Worm (Caenorhabditis elegans) whole organism, young adult: ENCODE results near the gene let-756.

Experiments used
- B0336.3 ChIP-seq: fragments of 200-800 bp; sonication (Bioruptor generic); IDR thresholded peaks from 2 replicates; pipeline ENCODE4 v1.3.6; 2022; ENCODE audit warnings: missing genetic modification characterization, missing compliant biosample characterization
- C06A6.2 ChIP-seq: fragments of 200-800 bp; sonication (Bioruptor generic); conservative IDR thresholded peaks from 2 replicates; pipeline ENCODE4 v1.3.6; 2022; ENCODE audit warnings: missing genetic modification characterization, missing compliant biosample characterization
- D2030.7 ChIP-seq: fragments of 200-800 bp; sonication (Bioruptor generic); IDR thresholded peaks from 2 replicates; pipeline ENCODE4 v1.3.6; 2022; ENCODE audit warnings: missing genetic modification reagents, missing genetic modification characterization, missing compliant biosample characterization
- F49E8.2 ChIP-seq: sonication (generic microtip); optimal IDR thresholded peaks from 3 replicates; lab custom pipeline; 2017; ENCODE audit warnings: missing genetic modification characterization, mild to moderate bottlenecking, missing compliant biosample characterization, antibody characterized with exemption, moderate library complexity; ENCODE audit not compliant: insufficient read depth
- F52B5.7 ChIP-seq: sonication (generic microtip); optimal IDR thresholded peaks from 2 replicates; lab custom pipeline; 2016; ENCODE audit warnings: mild to moderate bottlenecking, missing genetic modification characterization, missing compliant biosample characterization
- F55B11.4 ChIP-seq: sonication (generic microtip); optimal IDR thresholded peaks from 2 replicates; lab custom pipeline; 2016; ENCODE audit warnings: missing compliant biosample characterization, missing genetic modification characterization, borderline replicate concordance; ENCODE audit not compliant: insufficient read depth
- F57A8.1 ChIP-seq: fragments of 200-800 bp; sonication (Bioruptor generic); optimal IDR thresholded peaks from 2 replicates; lab custom pipeline; 2018; ENCODE audit warnings: mild to moderate bottlenecking, missing genetic modification characterization, moderate library complexity, missing compliant biosample characterization
- K11D2.4 ChIP-seq: fragments of 200-800 bp; sonication (Bioruptor generic); IDR thresholded peaks from 2 replicates; pipeline ENCODE4 v1.3.6; 2022; ENCODE audit warnings: missing genetic modification reagents, missing genetic modification characterization, missing compliant biosample characterization
- Y53F4B.3 ChIP-seq: fragments of 200-800 bp; sonication (Bioruptor generic); IDR thresholded peaks from 2 replicates; pipeline ENCODE4 v1.3.6; 2022; ENCODE audit warnings: missing genetic modification reagents, missing genetic modification characterization, missing compliant biosample characterization
- Y53G8AR.9 ChIP-seq: fragments of 200-800 bp; sonication (Bioruptor generic); conservative IDR thresholded peaks from 2 replicates; pipeline ENCODE4 v1.3.6; 2022; ENCODE audit warnings: missing genetic modification reagents, missing genetic modification characterization, missing compliant biosample characterization
- Y56A3A.18 ChIP-seq: fragments of 200-800 bp; sonication (Bioruptor generic); IDR thresholded peaks from 2 replicates; pipeline ENCODE4 v1.3.6; 2022; ENCODE audit warnings: missing genetic modification reagents, missing genetic modification characterization, missing compliant biosample characterization
- ZK185.1 ChIP-seq: sonication (generic microtip); optimal IDR thresholded peaks from 2 replicates; lab custom pipeline; 2016; ENCODE audit warnings: mild to moderate bottlenecking, missing genetic modification characterization, missing compliant biosample characterization; ENCODE audit not compliant: poor library complexity, severe bottlenecking
- akir-1 ChIP-seq: fragments of 200-800 bp; sonication (Bioruptor generic); optimal IDR thresholded peaks from 2 replicates; lab custom pipeline; 2018; ENCODE audit warnings: mild to moderate bottlenecking, missing genetic modification characterization, moderate library complexity, missing compliant biosample characterization
- atf-7 ChIP-seq: sonication (generic microtip); optimal IDR thresholded peaks from 2 replicates; lab custom pipeline; 2017; ENCODE audit warnings: mild to moderate bottlenecking, missing genetic modification characterization, missing compliant biosample characterization
- attf-5 ChIP-seq: fragments of 200-800 bp; sonication (Bioruptor generic); optimal IDR thresholded peaks from 2 replicates; lab custom pipeline; 2018; ENCODE audit warnings: mild to moderate bottlenecking, missing genetic modification characterization, missing compliant biosample characterization
- bed-2 ChIP-seq: fragments of 200-800 bp; sonication (Bioruptor generic); IDR thresholded peaks from 2 replicates; pipeline ENCODE4 v1.3.6; 2022; ENCODE audit warnings: missing genetic modification reagents, missing genetic modification characterization, missing compliant biosample characterization
- ccch-3 ChIP-seq: fragments of 200-800 bp; sonication (Bioruptor generic); optimal IDR thresholded peaks from 2 replicates; lab custom pipeline; 2018; ENCODE audit warnings: mild to moderate bottlenecking, missing genetic modification characterization, missing compliant biosample characterization
- cebp-1 ChIP-seq, 2 experiments: fragments of 200-800 bp in 1 of 2; sonication (Bioruptor generic) in 1 of 2; sonication (generic microtip) in 1 of 2; IDR thresholded peaks in 1 of 2; optimal IDR thresholded peaks in 1 of 2; 2 replicates each; pipeline versions ENCODE4 v1.3.6 to Lab custom; 2017 to 2022; ENCODE audit warnings: missing compliant biosample characterization in 2 of 2, missing genetic modification characterization in 2 of 2, mild to moderate bottlenecking in 1 of 2, missing genetic modification reagents in 1 of 2, moderate library complexity in 1 of 2
- ceh-100 ChIP-seq: fragments of 200-800 bp; sonication (Bioruptor generic); IDR thresholded peaks from 2 replicates; pipeline ENCODE4 v1.3.6; 2022; ENCODE audit warnings: missing genetic modification reagents, missing genetic modification characterization, missing compliant biosample characterization
- ceh-27 ChIP-seq: fragments of 200-800 bp; sonication (Bioruptor generic); optimal IDR thresholded peaks from 2 replicates; lab custom pipeline; 2018; ENCODE audit warnings: mild to moderate bottlenecking, missing genetic modification characterization, moderate library complexity, missing compliant biosample characterization
- ceh-58 ChIP-seq: fragments of 200-800 bp; sonication (Bioruptor generic); IDR thresholded peaks from 2 replicates; pipeline ENCODE4 v1.3.6; 2022; ENCODE audit warnings: missing genetic modification characterization, missing compliant biosample characterization
- dpl-1 ChIP-seq: fragments of 150-350 bp; optimal IDR thresholded peaks from 2 replicates; lab custom pipeline; 2014; ENCODE audit warnings: missing biosample characterization, missing genetic modification reagents, missing genetic modification characterization
- efl-1 ChIP-seq: fragments of 150-350 bp; optimal IDR thresholded peaks from 2 replicates; lab custom pipeline; 2014; ENCODE audit warnings: missing biosample characterization, missing genetic modification reagents, missing genetic modification characterization
- egl-44 ChIP-seq: fragments of 200-800 bp; sonication (Bioruptor generic); IDR thresholded peaks from 2 replicates; pipeline ENCODE4 v1.3.6; 2022; ENCODE audit warnings: missing genetic modification reagents, missing genetic modification characterization, missing compliant biosample characterization
- ets-4 ChIP-seq: fragments of 200-800 bp; sonication (Bioruptor generic); optimal IDR thresholded peaks from 2 replicates; lab custom pipeline; 2018; ENCODE audit warnings: mild to moderate bottlenecking, missing genetic modification characterization, missing compliant biosample characterization
- fkh-3 ChIP-seq: sonication (generic microtip); optimal IDR thresholded peaks from 2 replicates; lab custom pipeline; 2016; ENCODE audit warnings: mild to moderate bottlenecking, missing genetic modification characterization, missing compliant biosample characterization
- hmg-1.2 ChIP-seq: fragments of 200-800 bp; sonication (Bioruptor generic); IDR thresholded peaks from 2 replicates; pipeline ENCODE4 v1.3.6; 2022; ENCODE audit warnings: missing genetic modification reagents, missing genetic modification characterization, missing compliant biosample characterization
- hmg-20 ChIP-seq: fragments of 200-800 bp; sonication (Bioruptor generic); IDR thresholded peaks from 2 replicates; pipeline ENCODE4 v1.3.6; 2022; ENCODE audit warnings: missing genetic modification reagents, missing genetic modification characterization, missing compliant biosample characterization
- lin-54 ChIP-seq: fragments of 200-800 bp; sonication (Bioruptor generic); optimal IDR thresholded peaks from 2 replicates; lab custom pipeline; 2018; ENCODE audit warnings: mild to moderate bottlenecking, missing genetic modification characterization, missing compliant biosample characterization
- madf-3 ChIP-seq: fragments of 200-800 bp; sonication (Bioruptor generic); IDR thresholded peaks from 2 replicates; pipeline ENCODE4 v1.3.6; 2022; ENCODE audit warnings: missing genetic modification reagents, missing genetic modification characterization, missing compliant biosample characterization
- mcd-1 ChIP-seq: fragments of 200-800 bp; sonication (Bioruptor generic); IDR thresholded peaks from 2 replicates; pipeline ENCODE4 v1.3.6; 2022; ENCODE audit warnings: missing genetic modification reagents, missing genetic modification characterization, missing compliant biosample characterization
- nhr-90 ChIP-seq: sonication (generic microtip); optimal IDR thresholded peaks from 2 replicates; lab custom pipeline; 2016; ENCODE audit warnings: missing genotype, mild to moderate bottlenecking, missing genetic modification characterization, missing compliant biosample characterization
- pha-4 ChIP-seq: fragments of 150-350 bp; sonication (generic microtip); optimal IDR thresholded peaks from 2 replicates; lab custom pipeline; 2014; ENCODE audit warnings: missing biosample characterization, missing genetic modification reagents, missing genetic modification characterization
- rec-8 ChIP-seq, 2 experiments: sonication (generic microtip); optimal IDR thresholded peaks; 2 replicates each; lab custom pipeline; 2016; ENCODE audit warnings: mild to moderate bottlenecking in 2 of 2, missing genetic modification characterization in 2 of 2, missing genetic modification reagents in 2 of 2, missing genotype in 2 of 2, missing biosample characterization in 1 of 2, missing compliant biosample characterization in 1 of 2, moderate library complexity in 1 of 2
- repo-1 ChIP-seq: sonication (generic microtip); optimal IDR thresholded peaks from 2 replicates; lab custom pipeline; 2017; ENCODE audit warnings: mild to moderate bottlenecking, missing genetic modification characterization, missing compliant biosample characterization
- sdz-38 ChIP-seq: sonication (generic microtip); optimal IDR thresholded peaks from 2 replicates; lab custom pipeline; 2016; ENCODE audit warnings: missing genotype, missing genetic modification characterization, missing compliant biosample characterization
- snpc-1.3 ChIP-seq: sonication (generic microtip); optimal IDR thresholded peaks from 2 replicates; lab custom pipeline; 2017; ENCODE audit warnings: missing genetic modification characterization, mild to moderate bottlenecking, missing compliant biosample characterization, antibody characterized with exemption, moderate library complexity, missing genotype, missing genetic modification reagents; ENCODE audit not compliant: insufficient read depth
- sptf-2 ChIP-seq: fragments of 200-800 bp; sonication (Bioruptor generic); optimal IDR thresholded peaks from 2 replicates; lab custom pipeline; 2018; ENCODE audit warnings: mild to moderate bottlenecking, missing genetic modification characterization, missing compliant biosample characterization
- unc-130 ChIP-seq: sonication (generic microtip); optimal IDR thresholded peaks from 2 replicates; lab custom pipeline; 2016; ENCODE audit warnings: missing genetic modification reagents, missing genetic modification characterization, missing compliant biosample characterization
- unc-62 ChIP-seq: fragments of 150-350 bp; optimal IDR thresholded peaks from 2 replicates; lab custom pipeline; 2014; ENCODE audit warnings: missing biosample characterization, missing genetic modification reagents, missing genetic modification characterization
- xnd-1 ChIP-seq: sonication (generic microtip); optimal IDR thresholded peaks from 2 replicates; lab custom pipeline; 2016; ENCODE audit warnings: missing genotype, missing genetic modification reagents, missing genetic modification characterization, missing compliant biosample characterization
- zim-3 ChIP-seq: sonication (generic microtip); optimal IDR thresholded peaks from 2 replicates; lab custom pipeline; 2017; ENCODE audit warnings: mild to moderate bottlenecking, missing genetic modification characterization, moderate library complexity, missing compliant biosample characterization
- ztf-18 ChIP-seq: sonication (generic microtip); optimal IDR thresholded peaks from 2 replicates; lab custom pipeline; 2016; ENCODE audit warnings: missing genotype, mild to moderate bottlenecking, missing genetic modification characterization, missing compliant biosample characterization
- ztf-28 ChIP-seq: fragments of 200-800 bp; sonication (Bioruptor generic); IDR thresholded peaks from 2 replicates; pipeline ENCODE4 v1.3.6; 2022; ENCODE audit warnings: missing genetic modification reagents, missing genetic modification characterization, missing compliant biosample characterization
- ztf-6 ChIP-seq: fragments of 200-800 bp; sonication (Bioruptor generic); IDR thresholded peaks from 2 replicates; pipeline ENCODE4 v1.3.6; 2022; ENCODE audit warnings: missing genetic modification reagents, missing genetic modification characterization, missing compliant biosample characterization

let-756 gene

DNA sequence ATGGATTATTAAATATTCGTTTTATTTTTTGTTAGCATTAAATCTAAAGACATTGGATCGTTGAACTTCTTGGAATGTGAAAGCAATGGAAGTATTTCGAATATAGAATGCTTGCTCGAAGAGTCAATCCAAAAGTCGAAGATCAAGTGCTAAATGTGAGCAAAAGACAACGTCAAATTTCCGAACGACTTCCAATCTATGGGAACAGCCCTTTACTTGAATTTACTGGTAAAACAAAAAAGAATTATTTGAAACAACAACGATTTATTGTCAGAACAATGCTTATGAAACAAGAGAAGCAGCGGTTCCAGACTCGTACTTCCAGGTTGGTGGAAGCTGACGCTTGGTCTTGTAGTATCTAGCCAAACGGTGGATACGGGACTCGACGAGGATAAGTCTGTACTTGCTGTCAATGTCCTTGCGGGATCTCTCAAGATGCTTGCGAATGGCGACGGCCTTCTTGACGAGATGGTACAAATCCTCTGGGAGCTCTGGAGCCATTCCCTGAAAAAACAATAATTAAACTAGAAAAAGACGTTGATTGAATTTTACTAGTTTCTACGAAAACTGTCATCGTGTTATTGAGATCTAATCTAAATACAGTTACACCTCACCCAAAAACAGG, 33.0 kb upstream of the let-756 start (continued):
- TF ChIP-seq hmg-20 (GFP tag; lab: Robert Waterston, UW): no peak; the same call in 1 of the 2 replicates
- no peak for TF ChIP-seq ets-4
- TF ChIP-seq unc-62 (GFP tag; lab: Kevin White, UChicago): no peak
- TF ChIP-seq ZK185.1: peak; percentile 53
- peak; percentile 45 for TF ChIP-seq mcd-1 (GFP tag; lab: Robert Waterston, UW)
- no peak for TF ChIP-seq dpl-1 (GFP tag; lab: Kevin White, UChicago)
- peak; percentile 73 for TF ChIP-seq lin-54 (GFP tag; lab: Kevin White, UChicago)
- peak; percentile 15 for TF ChIP-seq egl-44
- TF ChIP-seq F55B11.4 (tag; lab: Kevin White, UChicago): no peak
- 0 out of 2 replicates have a peak, but pooled peaks have one; percentile 36 for TF ChIP-seq K11D2.4 (GFP tag; lab: Robert Waterston, UW)
- TF ChIP-seq unc-130 (GFP tag; lab: Kevin White, UChicago): peak; percentile 82
- TF ChIP-seq cebp-1 (GFP tag; IDR thresholded peaks at IDR 0.05; lab: Robert Waterston, UW): no peak
- TF ChIP-seq cebp-1 (tag; optimal IDR thresholded peaks at IDR 0.05; lab: Kevin White, UChicago): peak; percentile 65
- peak; percentile 29 for TF ChIP-seq zim-3 (tag; lab: Kevin White, UChicago)
- TF ChIP-seq bed-2 (GFP tag; lab: Robert Waterston, UW): no peak
- peak; percentile 97 for TF ChIP-seq F49E8.2
- TF ChIP-seq madf-3 (GFP tag; lab: Robert Waterston, UW): peak; percentile 63
- no peak for TF ChIP-seq ccch-3 (GFP tag; lab: Kevin White, UChicago)

DNA sequence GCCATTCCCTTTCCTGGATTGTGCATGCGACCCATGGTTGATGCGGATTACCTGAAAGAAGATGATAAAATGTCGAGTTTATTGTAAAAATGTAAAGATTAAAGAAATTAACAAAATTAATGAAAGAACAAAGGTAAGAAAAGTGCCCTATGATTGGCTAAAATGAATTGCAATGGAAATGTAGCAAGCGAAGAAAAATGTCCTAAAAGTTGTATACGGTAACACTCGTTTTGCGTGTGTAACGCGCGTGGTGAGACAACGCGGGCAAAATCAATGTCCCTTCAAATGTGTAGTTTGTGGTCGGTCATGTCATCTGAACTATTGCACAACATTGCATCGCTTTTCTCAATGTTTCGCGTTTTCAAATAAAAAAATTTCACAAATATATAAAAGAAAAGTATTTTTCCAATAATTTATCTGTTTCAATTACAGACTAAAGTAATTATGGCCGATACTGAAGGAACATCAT, 31.9 kb upstream of the let-756 start, which contains the start of the genes rps-13 and nfx-1:
rps-13 (minus strand) TSS at position 51 of the 469 bp plus-strand sequence.
nfx-1 (plus strand) TSS at position 433 of the 469 bp plus-strand sequence.
- peak; percentile 24 for TF ChIP-seq ztf-18 (tag; lab: Kevin White, UChicago)
- TF ChIP-seq ceh-27 (GFP tag; lab: Kevin White, UChicago): peak; percentile 61
- peak; percentile 53 for TF ChIP-seq D2030.7 (GFP tag; lab: Robert Waterston, UW)
- no peak for TF ChIP-seq ztf-6 (GFP tag; lab: Robert Waterston, UW)
- no peak for TF ChIP-seq akir-1 (GFP tag; lab: Kevin White, UChicago)
- TF ChIP-seq ceh-58 (GFP tag; lab: Robert Waterston, UW): no peak
- no peak for TF ChIP-seq ztf-28 (GFP tag; lab: Robert Waterston, UW)
- TF ChIP-seq efl-1 (GFP tag; lab: Kevin White, UChicago): peak; percentile 44
- peak; percentile 69 for TF ChIP-seq snpc-1.3
- TF ChIP-seq attf-5 (GFP tag; lab: Kevin White, UChicago): peak; percentile 74
- TF ChIP-seq egl-44: no peak
- no peak for TF ChIP-seq B0336.3 (GFP tag; lab: Robert Waterston, UW)
- TF ChIP-seq rec-8 (tag; optimal IDR thresholded peaks at IDR 0.05; lab: Kevin White, UChicago): no peak
- peak; percentile 40; the same call in 1 of the 2 replicates for TF ChIP-seq mcd-1 (GFP tag; lab: Robert Waterston, UW)
- TF ChIP-seq F57A8.1 (GFP tag; lab: Kevin White, UChicago): no peak
- TF ChIP-seq fkh-3 (tag; lab: Kevin White, UChicago): no peak
- no peak for TF ChIP-seq F55B11.4 (tag; lab: Kevin White, UChicago)
- TF ChIP-seq Y53F4B.3: no peak
- no peak for TF ChIP-seq Y53G8AR.9 (GFP tag; lab: Robert Waterston, UW)
- no peak for TF ChIP-seq nhr-90
- TF ChIP-seq hmg-1.2 (GFP tag; lab: Robert Waterston, UW): peak; percentile 42; the same call in 1 of the 2 replicates
- TF ChIP-seq F52B5.7 (tag; lab: Kevin White, UChicago): no peak
- TF ChIP-seq sptf-2 (GFP tag; lab: Kevin White, UChicago): no peak
- no peak for TF ChIP-seq zim-3 (tag; lab: Kevin White, UChicago)
- TF ChIP-seq Y56A3A.18: no peak
- no peak for TF ChIP-seq C06A6.2
- TF ChIP-seq repo-1 (tag; lab: Kevin White, UChicago): no peak
- no peak for TF ChIP-seq sdz-38 (tag; lab: Kevin White, UChicago)
- TF ChIP-seq xnd-1: peak; percentile 2
- TF ChIP-seq ceh-100: no peak
- peak; percentile 41 for TF ChIP-seq lin-54 (GFP tag; lab: Kevin White, UChicago)
- TF ChIP-seq atf-7 (tag; lab: Kevin White, UChicago): no peak
- TF ChIP-seq pha-4 (tag; lab: Kevin White, UChicago): no peak
- no peak for TF ChIP-seq unc-130 (GFP tag; lab: Kevin White, UChicago)
